Worm (Caenorhabditis elegans) whole organism, early embryonic: ENCODE results near the gene R148.8.

Source experiments
- B0310.2 ChIP-seq: sonication (generic microtip); optimal IDR thresholded peaks from 2 replicates; lab custom pipeline; 2016; ENCODE audit warnings: mild to moderate bottlenecking, missing genetic modification characterization, missing compliant biosample characterization
- ama-1 ChIP-seq: fragments of 150-350 bp; optimal IDR thresholded peaks from 2 replicates; lab custom pipeline; 2014
- ceh-13 ChIP-seq: fragments of 200-800 bp; sonication (Bioruptor generic); optimal IDR thresholded peaks from 2 replicates; lab custom pipeline; 2018; ENCODE audit warnings: mild to moderate bottlenecking, missing genetic modification characterization, missing compliant biosample characterization
- flt-1 ChIP-seq: fragments of 200-800 bp; sonication (Bioruptor generic); IDR thresholded peaks from 2 replicates; pipeline ENCODE4 v1.3.6; 2022; ENCODE audit warnings: missing genetic modification characterization, missing compliant biosample characterization
- sea-1 ChIP-seq: fragments of 200-800 bp; sonication (Bioruptor generic); conservative IDR thresholded peaks from 2 replicates; pipeline ENCODE4 v1.3.6; 2022; ENCODE audit warnings: missing genetic modification characterization, missing compliant biosample characterization
- tbx-37 ChIP-seq: fragments of 200-800 bp; sonication (Bioruptor generic); conservative IDR thresholded peaks from 2 replicates; pipeline ENCODE4 v1.3.6; 2022; ENCODE audit warnings: missing genetic modification reagents, missing genetic modification characterization, missing compliant biosample characterization

DNA sequence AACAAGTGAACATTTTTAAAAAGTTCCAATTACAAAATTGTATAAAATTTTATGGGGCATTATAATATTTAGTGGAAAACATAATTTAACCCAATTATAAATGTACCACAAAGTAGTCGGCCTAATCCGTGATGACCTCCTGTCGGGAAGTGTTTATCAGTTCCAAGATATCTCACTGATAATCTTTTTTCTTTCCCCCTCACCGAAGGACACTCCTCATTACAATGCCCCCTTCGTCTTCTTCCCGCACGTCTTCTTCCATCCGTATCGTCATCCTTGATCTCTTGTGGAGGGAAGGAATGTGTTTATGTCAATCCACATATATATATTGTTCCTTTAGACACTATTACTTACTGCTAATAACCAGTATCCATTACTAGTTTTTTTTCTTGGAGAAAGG lies 26.0 kb upstream of the R148.8 start, which contains the start of gene R148.5:
- TF ChIP-seq ceh-13 (GFP tag; lab: Kevin White, UChicago) = no peak
- no peak for TF ChIP-seq ama-1
- TF ChIP-seq flt-1 = no peak
- no peak for TF ChIP-seq sea-1 (GFP tag; lab: Robert Waterston, UW)
- no peak for TF ChIP-seq tbx-37 (GFP tag; lab: Robert Waterston, UW)
- no peak for TF ChIP-seq B0310.2 (tag; lab: Kevin White, UChicago)
